Fruit fly (Drosophila melanogaster): ENCODE data around the gene RhoGAP102A.

RhoGAP102A gene

DNA sequence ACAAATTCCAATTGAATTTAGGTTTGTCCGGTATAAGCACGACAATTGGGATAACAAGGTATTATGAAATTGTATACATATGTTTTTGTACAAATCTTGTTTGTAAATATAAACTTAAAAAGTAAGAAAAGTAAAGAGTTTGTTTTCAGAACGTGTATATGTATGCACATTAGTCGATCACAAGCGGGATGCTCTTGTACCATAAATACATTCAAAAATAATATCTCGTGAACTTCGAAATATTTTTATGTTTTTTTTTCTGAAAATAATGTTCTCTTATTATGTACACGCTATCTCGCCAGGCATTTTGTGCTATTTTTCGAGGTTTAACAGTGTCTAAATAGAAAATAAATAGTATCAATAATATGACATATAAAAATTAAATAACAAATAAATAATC lies at the start of gene RhoGAP102A:
TSS of gene RhoGAP102A (plus strand) at position 301 of the 400 bp plus-strand sequence.
- TF ChIP-seq CG17801 (GFP tag; optimal IDR thresholded peaks at IDR 0.05; ENCODE audit: partially characterized antibody) = no peak

DNA sequence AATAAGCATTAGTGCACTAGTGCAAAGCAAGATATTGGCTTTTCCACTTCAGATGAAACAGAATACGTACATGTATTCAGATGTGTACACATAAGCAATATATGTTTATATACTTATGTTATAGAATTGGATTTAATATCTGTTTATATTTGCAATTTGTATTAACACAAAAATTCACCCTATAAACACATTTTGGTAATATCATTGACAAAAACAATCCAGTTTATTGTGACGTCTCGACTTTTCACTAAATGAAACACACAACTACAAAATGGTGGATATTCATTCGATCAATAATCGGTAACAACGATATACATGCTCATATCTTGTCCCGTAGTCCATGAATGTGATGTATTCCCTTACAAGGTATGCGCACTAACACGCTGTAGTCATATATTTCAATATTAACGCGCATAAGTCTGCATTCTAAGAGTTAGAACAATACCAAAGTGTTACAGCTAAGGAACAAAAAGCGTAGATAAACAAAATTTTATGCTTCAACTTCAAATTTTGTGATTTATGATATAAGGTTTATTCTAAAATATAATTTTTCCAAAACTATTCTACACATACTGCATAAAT lies 49.0 kb upstream of the RhoGAP102A start, which contains the start of gene CG31998:
TSS of gene CG31998 (minus strand) at position 275 of the 582 bp plus-strand sequence.
- peak; percentile 22 for TF ChIP-seq CG17801 (GFP tag; optimal IDR thresholded peaks at IDR 0.05; ENCODE audit: partially characterized antibody)

DNA sequence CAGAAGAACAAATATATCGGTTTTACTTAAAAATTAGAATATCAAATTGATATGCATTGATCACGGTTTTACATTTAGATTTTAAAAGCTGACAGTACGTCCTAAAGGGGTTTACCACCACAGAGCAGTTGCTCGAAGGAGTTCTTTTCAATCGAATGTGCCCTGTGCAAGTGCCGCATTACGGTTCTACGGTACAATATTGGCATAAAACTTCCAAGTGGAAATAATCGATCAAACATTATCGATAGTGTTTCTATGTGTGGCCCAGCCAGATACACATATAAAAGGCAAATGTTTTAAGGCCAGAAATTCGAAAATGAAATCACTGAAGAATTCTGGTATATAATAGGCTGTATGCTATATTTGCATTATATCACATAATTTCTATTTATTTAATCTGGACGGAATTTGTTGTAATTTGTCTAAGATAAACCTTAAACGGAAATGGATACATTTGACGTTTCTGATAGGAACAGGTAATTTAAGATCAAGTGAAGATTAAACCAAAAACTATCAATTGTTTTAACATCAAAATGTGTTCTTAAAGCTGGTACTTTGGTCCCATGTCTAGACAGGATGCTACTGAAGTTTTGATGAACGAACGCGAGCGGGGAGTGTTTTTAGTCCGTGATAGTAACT lies 44.7 kb upstream of the RhoGAP102A start, which contains the start of gene Crk:
TSS of gene Crk (plus strand) at position 214 of the 639 bp plus-strand sequence.
- TF ChIP-seq CG17801 (GFP tag; optimal IDR thresholded peaks at IDR 0.05; ENCODE audit: partially characterized antibody) = no peak

DNA sequence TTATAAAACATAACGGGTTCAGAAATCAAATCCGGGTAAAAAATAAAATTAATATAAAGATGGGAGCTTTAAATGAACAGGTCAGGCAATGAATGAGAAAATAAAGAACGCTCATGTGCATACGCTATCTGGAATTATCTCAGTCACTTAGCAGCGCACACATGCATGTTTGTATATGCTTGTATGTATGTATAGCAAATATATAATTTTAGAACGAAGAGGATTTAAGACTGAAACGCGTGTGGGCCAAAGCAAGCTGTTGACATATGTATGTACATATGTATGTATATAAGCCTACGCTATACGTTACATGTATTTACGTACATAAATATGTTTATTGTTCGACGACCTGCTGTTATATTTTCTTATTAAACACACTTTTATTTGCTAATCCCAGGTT lies 29.0 kb upstream of the RhoGAP102A start:
- no peak for TF ChIP-seq CG17801 (GFP tag; optimal IDR thresholded peaks at IDR 0.05; ENCODE audit: partially characterized antibody)

DNA sequence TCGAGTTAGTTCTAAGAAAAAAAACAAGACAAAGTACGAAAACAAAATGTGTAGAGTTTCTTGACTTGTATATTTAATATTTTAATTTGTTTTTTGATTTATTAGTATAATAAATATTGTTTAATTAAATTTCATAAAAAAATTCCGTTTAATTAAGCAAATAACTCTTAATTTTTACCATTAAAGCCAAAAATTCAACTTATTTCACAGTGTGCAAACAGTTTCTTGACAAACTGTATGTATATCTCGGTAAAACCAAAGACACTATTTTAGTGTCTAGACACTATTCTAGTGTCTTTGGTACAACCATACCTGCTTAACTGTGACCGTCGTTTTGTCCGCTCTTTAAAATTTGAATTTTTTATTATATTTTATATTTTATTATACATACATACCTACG lies 28.0 kb upstream of the RhoGAP102A start:
- no peak for TF ChIP-seq CG17801 (GFP tag; optimal IDR thresholded peaks at IDR 0.05; ENCODE audit: partially characterized antibody)

DNA sequence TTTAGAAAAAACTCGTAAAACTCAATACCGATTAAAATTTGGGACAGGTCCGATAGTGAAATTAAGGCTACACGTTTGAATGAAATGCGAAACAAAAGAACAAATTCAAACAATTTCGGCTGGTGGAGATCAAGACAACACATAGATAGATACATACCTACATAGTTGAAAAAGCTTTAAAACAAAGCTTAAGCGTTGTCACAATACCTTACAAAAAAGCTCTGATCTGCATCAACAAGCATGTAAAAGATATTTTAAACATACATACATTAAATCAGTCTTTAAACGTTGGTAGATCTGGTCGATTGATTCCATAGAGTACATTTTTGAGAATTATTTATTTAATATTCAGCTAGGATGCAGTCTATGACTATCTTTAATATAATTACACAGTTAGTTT lies 27.1 kb upstream of the RhoGAP102A start, which contains the start of the genes CG31999 and yellow-h:
TSS of gene CG31999 (minus strand) at position 101 of the 400 bp plus-strand sequence.
TSS of gene yellow-h (plus strand) at position 275 of the 400 bp plus-strand sequence.
- TF ChIP-seq CG17801 (GFP tag; optimal IDR thresholded peaks at IDR 0.05; ENCODE audit: partially characterized antibody) = no peak

DNA sequence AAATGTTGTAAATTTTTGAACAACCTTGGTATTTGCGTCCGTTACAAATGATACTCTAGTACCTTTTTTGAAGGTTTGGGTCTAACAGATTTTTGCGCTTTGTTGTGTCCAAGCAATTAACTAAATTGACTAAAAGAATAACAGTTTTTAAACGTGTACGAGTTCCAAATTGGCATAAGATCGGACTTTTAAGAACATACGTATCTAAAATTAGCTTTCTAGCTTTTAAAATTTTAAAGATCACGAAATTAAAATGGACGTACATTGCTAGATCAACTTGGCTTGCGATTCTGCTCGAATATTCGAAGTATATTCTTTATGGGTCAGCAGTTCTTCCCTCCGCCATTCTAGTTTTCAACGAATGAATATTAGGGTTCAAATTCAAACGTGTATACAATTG lies 24.4 kb upstream of the RhoGAP102A start, which contains the start of gene CG1674:
TSS of gene CG1674 (plus strand) at position 301 of the 400 bp plus-strand sequence.
- no peak for TF ChIP-seq CG17801 (GFP tag; optimal IDR thresholded peaks at IDR 0.05; ENCODE audit: partially characterized antibody)

DNA sequence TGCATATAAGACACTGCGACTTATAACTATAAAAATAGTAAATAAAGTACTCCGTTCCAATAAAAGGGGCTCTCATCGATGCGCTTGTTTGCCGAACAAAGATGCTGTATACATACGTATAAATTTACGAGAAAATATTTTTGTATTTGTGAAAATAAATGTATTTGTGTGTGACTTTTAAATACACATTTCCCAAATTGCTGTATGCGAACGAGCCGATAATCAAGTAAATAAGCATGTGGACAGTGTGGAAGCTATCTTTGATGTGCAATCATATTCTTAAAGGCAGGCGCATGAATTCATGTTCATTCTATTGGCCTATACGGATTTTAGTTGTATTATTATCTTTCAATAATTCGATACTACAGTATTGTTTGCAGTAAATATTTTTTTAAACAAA lies 23.6 kb upstream of the RhoGAP102A start:
- no peak for TF ChIP-seq CG17801 (GFP tag; optimal IDR thresholded peaks at IDR 0.05; ENCODE audit: partially characterized antibody)

DNA sequence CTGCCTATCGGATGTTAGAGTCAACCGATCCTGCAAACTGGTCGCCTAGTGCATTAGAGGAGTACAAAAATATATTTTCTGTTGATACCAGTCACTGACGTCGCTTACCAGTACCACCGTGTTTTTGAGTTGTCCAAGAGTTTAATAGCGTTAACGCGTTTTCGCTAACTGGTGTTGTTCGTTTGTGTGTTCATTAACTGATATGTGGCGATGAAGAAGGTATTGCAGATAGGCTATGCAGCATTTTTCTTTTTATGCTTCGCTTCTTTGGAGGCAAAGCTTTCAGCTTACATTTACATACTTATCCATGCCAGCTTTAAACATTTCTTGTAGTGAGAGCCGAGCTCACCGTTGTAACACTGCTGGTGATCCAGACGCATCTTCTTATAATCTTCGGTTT lies 16.4 kb upstream of the RhoGAP102A start:
- no peak for TF ChIP-seq CG17801 (GFP tag; optimal IDR thresholded peaks at IDR 0.05; ENCODE audit: partially characterized antibody)

DNA sequence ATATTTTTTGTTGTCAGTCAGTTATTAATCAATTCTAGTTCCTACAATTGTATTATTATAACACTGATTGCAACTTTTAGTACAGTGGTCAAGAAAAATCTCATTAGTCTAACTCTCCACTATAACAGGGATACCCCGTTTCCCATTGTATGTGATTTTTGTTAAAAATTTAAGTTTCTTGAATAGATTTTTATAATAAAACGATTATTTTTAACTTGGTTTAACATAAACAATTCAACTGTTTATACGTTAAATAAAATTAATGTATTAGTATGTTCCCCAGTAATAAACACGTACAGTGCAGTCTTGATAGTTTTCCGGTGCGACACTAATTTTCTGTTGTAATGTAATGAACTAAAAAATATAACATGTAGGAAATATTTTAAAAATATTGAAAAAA lies 13.9 kb upstream of the RhoGAP102A start:
- TF ChIP-seq CG17801 (GFP tag; optimal IDR thresholded peaks at IDR 0.05; ENCODE audit: partially characterized antibody) = no peak

DNA sequence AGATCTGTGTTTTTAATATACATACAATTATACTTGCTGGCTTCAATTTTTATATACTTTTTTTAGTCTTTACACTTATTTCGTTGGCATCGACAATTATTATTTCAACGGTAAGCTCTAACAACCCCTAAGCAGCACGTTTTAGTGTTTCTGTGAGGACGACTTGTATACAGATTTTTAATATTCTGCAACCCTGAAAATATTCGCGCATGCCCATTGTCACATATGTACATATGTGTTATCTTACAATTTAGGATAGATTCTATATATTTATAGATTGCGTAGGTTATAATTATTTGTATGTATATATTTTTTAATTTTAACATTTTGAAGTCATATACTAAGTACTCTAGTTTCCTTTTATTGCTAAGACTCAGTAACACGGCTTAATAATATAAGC lies 1.6 kb upstream of the RhoGAP102A start, which contains the start of gene dpr7:
TSS of gene dpr7 (minus strand) at position 154 of the 400 bp plus-strand sequence.
- no peak for TF ChIP-seq CG17801 (GFP tag; optimal IDR thresholded peaks at IDR 0.05; ENCODE audit: partially characterized antibody)

DNA sequence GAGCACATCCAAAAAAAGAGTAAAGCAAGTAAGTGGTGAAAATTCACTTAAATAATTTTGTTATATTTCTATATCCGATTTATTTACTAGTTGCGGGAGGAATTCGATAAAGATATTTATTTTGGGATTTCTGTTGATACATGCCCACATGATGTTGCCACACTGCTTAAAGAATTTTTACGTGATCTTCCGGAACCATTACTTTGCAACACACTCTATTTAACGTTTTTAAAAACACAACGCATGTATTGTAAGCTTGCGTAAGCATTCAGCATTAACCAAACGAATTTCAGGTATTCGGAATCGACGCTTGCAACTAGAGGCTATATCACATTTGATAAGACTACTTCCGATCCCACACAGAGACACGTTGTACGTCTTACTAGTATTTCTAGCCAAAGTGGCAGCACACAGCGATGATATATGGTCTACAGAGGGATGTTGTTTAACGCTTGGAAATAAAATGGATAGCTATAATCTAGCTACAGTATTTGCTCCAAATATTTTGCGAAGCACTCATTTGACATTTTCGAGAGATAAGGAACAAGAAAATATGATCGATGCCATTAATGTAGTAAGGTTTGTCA lies 6.8 kb downstream of the RhoGAP102A start:
- no peak for TF ChIP-seq CG17801 (GFP tag; optimal IDR thresholded peaks at IDR 0.05; ENCODE audit: partially characterized antibody)

DNA sequence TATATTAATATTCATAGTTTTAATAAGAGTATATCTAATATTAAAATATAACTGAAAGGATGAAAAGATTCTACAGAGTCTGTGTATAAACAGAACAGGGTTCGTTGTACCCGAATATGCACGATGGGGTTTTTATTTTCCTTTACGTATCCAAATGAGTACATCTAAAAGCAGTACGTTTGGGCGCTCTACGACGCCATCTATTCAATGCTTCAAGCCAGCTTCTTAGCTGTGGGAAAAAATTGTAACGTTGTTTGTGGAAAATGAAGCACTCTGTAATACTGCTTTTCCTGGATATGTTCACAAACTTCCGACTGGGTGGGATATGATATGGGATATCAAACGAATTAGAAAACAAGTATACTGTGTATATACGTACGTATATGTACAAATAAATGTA lies 19.9 kb downstream of the RhoGAP102A start:
- no peak for TF ChIP-seq CG17801 (GFP tag; optimal IDR thresholded peaks at IDR 0.05; ENCODE audit: partially characterized antibody)

DNA sequence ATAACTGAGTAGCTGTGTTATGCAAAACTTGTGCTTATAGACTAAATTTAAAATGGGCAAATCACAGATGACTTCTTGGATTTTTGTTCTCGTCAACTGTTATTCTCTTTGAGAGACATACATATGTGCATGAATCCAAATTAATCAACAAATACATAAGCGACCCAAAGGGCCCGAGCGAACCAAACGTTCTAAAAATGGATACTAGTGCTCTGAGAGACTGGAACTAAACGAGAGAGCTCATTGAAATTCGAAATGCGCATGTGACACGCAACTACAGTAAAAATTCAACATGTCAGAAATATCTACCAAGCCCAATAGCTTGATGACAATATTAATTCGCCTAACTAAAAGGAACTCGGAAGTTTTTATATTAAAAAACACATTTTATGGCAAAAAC lies 21.5 kb downstream of the RhoGAP102A start, which contains the start of gene NfI:
TSS of gene NfI (minus strand) at position 45 of the 400 bp plus-strand sequence.
- no peak for TF ChIP-seq CG17801 (GFP tag; optimal IDR thresholded peaks at IDR 0.05; ENCODE audit: partially characterized antibody)

DNA sequence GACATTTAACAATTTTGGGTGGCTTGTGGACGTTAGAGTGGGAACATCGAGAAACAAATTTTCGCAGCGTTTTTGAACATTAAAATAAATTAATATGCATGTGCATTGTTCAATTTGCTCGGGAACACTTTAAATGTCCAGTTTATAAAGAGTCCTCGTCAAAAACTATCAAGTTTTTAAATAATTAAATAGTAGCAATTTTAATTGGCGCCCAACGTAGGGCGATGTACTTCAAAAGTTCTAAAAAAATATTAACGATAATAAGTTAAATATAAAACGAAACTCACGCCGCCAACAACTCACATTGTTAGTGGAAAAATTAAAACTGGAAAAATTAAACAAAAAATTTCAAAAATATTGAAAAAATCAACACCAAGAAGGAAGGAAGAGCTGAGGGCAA lies 37.6 kb downstream of the RhoGAP102A start:
- TF ChIP-seq CG17801 (GFP tag; optimal IDR thresholded peaks at IDR 0.05; ENCODE audit: partially characterized antibody) = no peak

DNA sequence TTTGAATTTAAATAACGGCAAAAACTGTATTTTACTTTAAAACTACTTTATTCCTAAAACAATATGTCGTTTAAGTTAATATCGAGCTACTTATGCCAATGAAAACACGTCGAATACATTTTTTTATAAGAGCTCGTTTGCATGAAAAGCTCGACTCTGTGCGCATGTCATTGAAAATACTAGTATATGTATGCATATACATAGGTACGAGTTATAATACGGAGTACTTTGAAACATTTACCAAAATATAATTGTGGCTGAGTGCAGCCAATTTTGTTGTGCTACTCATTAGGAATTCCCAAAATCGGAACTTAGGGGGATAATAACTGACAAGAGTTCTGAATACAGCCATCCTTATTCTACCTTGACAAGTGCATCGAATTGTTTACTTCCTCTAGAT lies 50.9 kb downstream of the RhoGAP102A start:
- TF ChIP-seq CG17801 (GFP tag; optimal IDR thresholded peaks at IDR 0.05; ENCODE audit: partially characterized antibody) = no peak
